Fruit fly (Drosophila melanogaster): ENCODE measurements around the gene fd96Cb.

The fd96Cb gene

dm6 chr3R:25064907-25065841 lies 29.6 kb upstream of the fd96Cb start, which contains the start of the genes veli and PQBP1:
veli (minus strand) TSS chr3R:25065591.
PQBP1 (plus strand) TSS chr3R:25065791.
- TF ChIP-seq Dll (optimal IDR thresholded peaks at IDR 0.05) (no peak), usp (GFP tag; optimal IDR thresholded peaks at IDR 0.05) (no peak), EcR (GFP tag; optimal IDR thresholded peaks at IDR 0.05) (no peak), pan (optimal IDR thresholded peaks at IDR 0.05) (no peak), CG8478 (optimal IDR thresholded peaks at IDR 0.05) (no peak), psq (optimal IDR thresholded peaks at IDR 0.05) (no peak)

DNA sequence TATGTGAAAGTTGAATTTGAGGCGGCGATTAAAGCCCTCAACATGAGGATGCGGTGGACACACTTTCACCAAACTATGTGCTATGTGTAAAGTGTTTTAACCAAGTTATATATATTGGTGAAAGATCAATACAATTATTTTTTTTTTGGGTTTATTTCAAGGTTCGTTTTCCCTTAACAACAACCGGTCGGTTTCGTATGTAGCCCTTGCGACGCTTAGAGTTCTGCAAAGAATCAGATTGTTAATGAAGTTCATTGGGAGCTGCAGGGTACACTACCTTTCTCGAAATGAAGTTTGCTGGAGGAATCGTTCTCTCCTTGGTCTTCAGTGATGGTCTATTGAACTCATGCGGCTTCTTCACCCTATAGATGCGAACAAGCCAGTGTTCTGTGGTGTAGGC lies 28.0 kb upstream of the fd96Cb start:
- no peak for TF ChIP-seq usp (GFP tag; optimal IDR thresholded peaks at IDR 0.05)
- no peak for TF ChIP-seq psq (optimal IDR thresholded peaks at IDR 0.05)
- no peak for TF ChIP-seq pan (optimal IDR thresholded peaks at IDR 0.05)
- TF ChIP-seq Dll (optimal IDR thresholded peaks at IDR 0.05) = no peak
- no peak for TF ChIP-seq EcR (GFP tag; optimal IDR thresholded peaks at IDR 0.05)
- TF ChIP-seq CG8478 (optimal IDR thresholded peaks at IDR 0.05) = no peak

- TF ChIP-seq EcR (GFP tag; optimal IDR thresholded peaks at IDR 0.05) (no peak), Dll (optimal IDR thresholded peaks at IDR 0.05) (no peak), usp (GFP tag; optimal IDR thresholded peaks at IDR 0.05) (no peak), CG8478 (optimal IDR thresholded peaks at IDR 0.05) (no peak), psq (optimal IDR thresholded peaks at IDR 0.05) (no peak)
Observed at dm6 chr3R:25069569-25069968, 25.2 kb upstream of the fd96Cb start, which contains the start of the genes Stt3B and CG11839. Stt3B (minus strand) TSS chr3R:25069637. CG11839 (plus strand) TSS chr3R:25069927.

DNA sequence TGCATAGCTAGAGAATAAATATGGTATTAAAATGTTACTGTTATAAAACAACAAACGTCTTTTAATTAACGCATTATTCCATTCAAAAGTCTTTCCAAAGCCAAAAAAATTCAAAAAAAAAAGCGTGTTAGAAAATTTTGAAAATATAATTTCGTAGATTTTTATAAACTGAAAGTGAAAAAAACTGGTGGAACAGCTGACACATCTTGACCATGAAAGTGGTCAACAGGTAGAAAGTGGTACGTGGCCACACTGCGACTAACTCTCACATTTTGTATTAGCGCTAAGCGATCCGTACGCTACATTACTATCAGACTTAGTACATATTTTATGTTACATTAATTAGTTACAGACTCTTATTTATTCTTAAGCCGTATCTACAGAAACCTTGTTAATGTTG lies 23.9 kb upstream of the fd96Cb start, which contains the start of gene CG11836:
CG11836 (plus strand) TSS at position 256 of the 400 bp plus-strand sequence.
- TF ChIP-seq psq (optimal IDR thresholded peaks at IDR 0.05) (no peak), pan (optimal IDR thresholded peaks at IDR 0.05) (no peak), EcR (GFP tag; optimal IDR thresholded peaks at IDR 0.05) (no peak), usp (GFP tag; optimal IDR thresholded peaks at IDR 0.05) (no peak), CG8478 (optimal IDR thresholded peaks at IDR 0.05) (no peak), Dll (optimal IDR thresholded peaks at IDR 0.05) (no peak)

DNA sequence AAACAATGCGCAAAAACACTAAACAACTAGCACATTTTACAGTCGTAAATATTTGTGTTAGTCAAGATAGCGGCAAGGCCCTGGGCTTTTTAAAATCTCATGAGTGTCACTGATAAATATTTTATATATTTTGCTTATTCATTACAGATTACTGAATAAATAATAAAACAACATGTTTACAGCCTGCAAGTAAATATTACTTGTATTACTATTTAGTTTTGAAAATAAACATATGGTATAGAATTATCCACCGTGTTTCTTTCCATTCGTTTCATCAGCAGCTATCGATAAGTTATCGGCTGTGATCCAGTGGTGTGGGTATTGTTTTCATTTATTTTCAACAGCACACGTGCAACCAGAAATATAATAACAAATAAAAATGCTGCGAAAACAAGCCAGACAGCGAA lies 20.3 kb upstream of the fd96Cb start, which contains the start of the genes shams and CG11920:
shams (minus strand) TSS at position 50 of the 407 bp plus-strand sequence.
CG11920 (plus strand) TSS at position 320 of the 407 bp plus-strand sequence.
- no peak for TF ChIP-seq usp (GFP tag; optimal IDR thresholded peaks at IDR 0.05)

DNA sequence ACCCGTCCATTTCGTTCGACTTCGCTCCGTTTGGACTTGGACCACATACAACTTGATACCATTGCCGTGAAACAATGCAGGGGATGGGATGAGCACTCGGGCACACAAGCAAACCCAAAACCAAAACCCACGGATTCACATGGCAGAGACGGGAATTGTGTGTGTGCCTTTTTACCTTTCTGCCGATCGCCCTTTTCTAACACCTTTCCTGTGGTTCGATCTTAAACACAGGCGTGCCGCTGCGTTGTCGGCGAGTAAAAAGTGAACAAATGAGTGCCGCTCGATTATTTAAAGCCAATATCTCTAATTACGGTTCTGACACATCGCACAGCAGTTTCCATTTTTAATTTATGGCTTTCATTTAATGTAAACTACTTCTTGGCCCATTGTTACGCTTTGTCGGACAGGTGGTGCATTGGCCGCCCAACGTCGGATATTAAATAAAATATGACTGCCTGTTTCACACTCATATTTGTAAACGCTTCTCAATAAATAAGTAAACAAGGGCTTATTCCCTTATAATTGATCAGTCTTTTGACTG lies 17.5 kb upstream of the fd96Cb start:
- no peak for TF ChIP-seq psq (optimal IDR thresholded peaks at IDR 0.05)
- no peak for TF ChIP-seq CG8478 (optimal IDR thresholded peaks at IDR 0.05)
- TF ChIP-seq pan (optimal IDR thresholded peaks at IDR 0.05) = no peak
- no peak for TF ChIP-seq Dll (optimal IDR thresholded peaks at IDR 0.05)

DNA sequence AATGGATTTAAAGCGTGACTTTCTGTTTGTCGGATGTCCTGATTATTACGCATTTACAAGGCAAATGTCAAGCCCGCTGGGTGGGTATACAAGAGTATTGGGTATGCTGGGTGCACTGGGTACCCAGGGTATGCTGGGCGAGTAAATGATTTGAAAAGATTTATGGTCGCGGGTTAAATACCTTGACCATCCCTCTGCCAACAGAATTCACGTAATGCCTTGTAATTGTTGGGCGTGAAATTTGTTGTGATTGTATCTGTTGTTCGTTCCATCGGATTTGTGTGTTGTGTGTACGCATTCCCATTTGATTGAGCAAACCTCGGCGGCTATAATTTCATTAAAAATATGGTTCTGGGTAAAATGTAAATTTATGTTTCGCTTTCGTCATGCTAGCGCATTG lies 16.1 kb upstream of the fd96Cb start:
- no peak for TF ChIP-seq EcR (GFP tag; optimal IDR thresholded peaks at IDR 0.05)
- no peak for TF ChIP-seq pan (optimal IDR thresholded peaks at IDR 0.05)
- no peak for TF ChIP-seq usp (GFP tag; optimal IDR thresholded peaks at IDR 0.05)
- no peak for TF ChIP-seq Dll (optimal IDR thresholded peaks at IDR 0.05)
- no peak for TF ChIP-seq CG8478 (optimal IDR thresholded peaks at IDR 0.05)
- no peak for TF ChIP-seq psq (optimal IDR thresholded peaks at IDR 0.05)

- TF ChIP-seq Dll (optimal IDR thresholded peaks at IDR 0.05) (no peak), EcR (GFP tag; optimal IDR thresholded peaks at IDR 0.05) (no peak), pan (optimal IDR thresholded peaks at IDR 0.05) (no peak), usp (GFP tag; optimal IDR thresholded peaks at IDR 0.05) (no peak), CG8478 (optimal IDR thresholded peaks at IDR 0.05) (peak; percentile 54), psq (optimal IDR thresholded peaks at IDR 0.05) (no peak)
Observed at dm6 chr3R:25080446-25080845, 14.4 kb upstream of the fd96Cb start.

DNA sequence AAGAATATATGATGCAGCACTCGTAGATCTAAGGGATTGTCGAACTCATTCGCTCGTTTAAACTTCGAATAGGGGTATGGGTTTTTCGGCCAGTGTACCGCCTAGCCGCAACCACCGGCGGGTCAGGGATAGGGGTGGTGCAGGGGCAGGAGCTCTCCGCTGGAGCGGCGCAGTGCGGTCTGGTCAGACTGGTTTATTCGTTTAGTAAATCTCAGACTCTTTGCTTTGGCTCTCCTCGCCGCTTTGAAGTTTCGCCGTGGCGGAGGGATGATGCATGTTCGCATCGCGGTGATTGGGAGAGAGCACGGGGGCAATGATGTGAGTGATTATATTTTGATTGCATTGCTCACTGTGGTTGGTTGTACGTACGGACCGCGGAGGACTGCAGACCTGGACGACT lies 12.5 kb upstream of the fd96Cb start, which contains the start of gene fd96Ca:
fd96Ca (plus strand) TSS at position 337 of the 400 bp plus-strand sequence.
- no peak for TF ChIP-seq usp (GFP tag; optimal IDR thresholded peaks at IDR 0.05)
- TF ChIP-seq Dll (optimal IDR thresholded peaks at IDR 0.05) = peak; percentile 82

DNA sequence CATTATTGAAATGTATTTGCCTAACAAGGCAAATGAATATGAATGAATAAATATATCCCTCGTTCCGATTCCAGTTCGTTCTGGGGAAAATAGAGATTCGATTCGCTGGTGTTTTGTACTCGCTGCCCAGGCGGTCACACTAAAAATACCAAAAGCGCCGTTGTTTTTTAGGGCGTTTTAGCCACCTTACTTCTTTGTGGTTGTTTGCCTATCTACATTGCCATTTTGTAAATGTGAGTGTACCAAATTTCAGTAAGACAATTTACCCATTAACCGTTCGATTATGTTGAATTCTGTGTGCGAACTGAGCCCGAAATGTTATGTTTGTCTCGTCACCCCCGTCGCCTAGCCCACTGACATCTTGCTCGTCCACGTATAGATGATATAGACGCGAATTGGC lies 2.7 kb downstream of the fd96Cb start, which contains the start of the genes CG33095 and CG33096:
CG33095 (plus strand) TSS at position 187 of the 400 bp plus-strand sequence.
CG33096 (plus strand) TSS at position 187 of the 400 bp plus-strand sequence.
- TF ChIP-seq Dll (optimal IDR thresholded peaks at IDR 0.05) = no peak
- TF ChIP-seq EcR (GFP tag; optimal IDR thresholded peaks at IDR 0.05) = peak in 1 of 2 experiments; percentile 2

DNA sequence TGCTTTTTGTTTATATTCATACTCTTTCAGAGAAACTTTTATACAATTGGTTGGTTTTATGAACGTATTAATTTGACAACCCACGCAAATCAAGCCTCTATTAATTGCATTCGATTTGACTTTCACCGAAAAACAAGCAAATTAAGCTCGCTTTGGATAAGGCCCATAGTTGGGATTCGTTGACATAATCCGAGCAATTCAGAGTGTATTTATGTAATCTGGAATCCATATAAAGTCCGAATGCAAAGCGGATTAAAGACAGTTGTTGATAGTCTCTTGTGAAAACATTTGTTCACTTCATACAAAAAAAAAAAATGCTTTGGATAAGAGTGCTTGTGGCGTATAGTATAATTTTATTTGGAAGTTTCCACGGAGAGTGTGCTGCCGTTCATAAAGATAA lies 7.4 kb downstream of the fd96Cb start, which contains the start of gene CG45095:
CG45095 (plus strand) TSS at position 301 of the 400 bp plus-strand sequence.
- TF ChIP-seq usp (GFP tag; optimal IDR thresholded peaks at IDR 0.05) = no peak
- TF ChIP-seq pan (optimal IDR thresholded peaks at IDR 0.05) = no peak

DNA sequence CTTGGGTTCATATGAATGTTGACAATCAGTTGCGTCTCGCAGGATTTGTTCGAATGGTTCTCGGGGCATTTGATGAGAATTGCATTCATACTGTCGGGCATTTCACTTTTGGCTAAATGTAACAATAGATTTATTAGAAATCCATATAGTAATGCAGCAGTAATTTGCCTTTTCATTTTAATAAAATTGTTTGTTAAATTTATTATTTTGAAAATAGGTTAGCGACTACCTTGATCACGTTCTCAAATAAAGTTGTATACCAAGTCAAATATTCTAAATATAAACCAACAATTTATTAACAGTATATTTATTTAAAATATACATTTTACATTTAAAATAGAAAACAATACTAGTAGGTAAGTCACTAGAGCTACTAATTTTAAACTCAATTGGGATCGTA lies 14.1 kb downstream of the fd96Cb start, which contains the start of gene CG34027:
CG34027 (minus strand) TSS at position 101 of the 400 bp plus-strand sequence.
- TF ChIP-seq CG8478 (optimal IDR thresholded peaks at IDR 0.05) = no peak
- no peak for TF ChIP-seq psq (optimal IDR thresholded peaks at IDR 0.05)
- TF ChIP-seq EcR (GFP tag; optimal IDR thresholded peaks at IDR 0.05) = no peak
- no peak for TF ChIP-seq Dll (optimal IDR thresholded peaks at IDR 0.05)
- TF ChIP-seq pan (optimal IDR thresholded peaks at IDR 0.05) = no peak
- no peak for TF ChIP-seq usp (GFP tag; optimal IDR thresholded peaks at IDR 0.05)

All from whole organism.